Fruit fly (Drosophila melanogaster) whole organism, embryonic: Measurements from ENCODE around the gene tral.

ENCODE experiments used
- Awh ChIP-seq: fragments of 200-800 bp; sonication (Bioruptor generic); IDR thresholded peaks from 2 replicates; pipeline ENCODE4, ENCODE4 v1.3.6; 2022; ENCODE audit warnings: missing biosample characterization, missing genetic modification characterization
- B-H2 ChIP-seq: fragments of 200-800 bp; sonication (Bioruptor generic); optimal IDR thresholded peaks from 2 replicates; lab custom pipeline; 2018; ENCODE audit warnings: missing biosample characterization, mild to moderate bottlenecking, missing genetic modification characterization
- Bgb ChIP-seq: fragments of 200-800 bp; sonication (Bioruptor generic); IDR thresholded peaks from 2 replicates; pipeline ENCODE4 v1.3.6; 2022; ENCODE audit warnings: missing biosample characterization, missing genetic modification characterization; ENCODE audit not compliant: partially characterized antibody
- CG10267 ChIP-seq: fragments of 200-800 bp; sonication (Bioruptor generic); optimal IDR thresholded peaks from 2 replicates; lab custom pipeline; 2018; ENCODE audit warnings: missing biosample characterization, mild to moderate bottlenecking, missing genetic modification characterization, moderate library complexity
- CG10462 ChIP-seq: fragments of 200-800 bp; sonication (Bioruptor generic); optimal IDR thresholded peaks from 2 replicates; lab custom pipeline; 2016; ENCODE audit warnings: missing biosample characterization, missing genetic modification characterization
- CG10979 ChIP-seq: fragments of 200-800 bp; sonication (Bioruptor generic); optimal IDR thresholded peaks from 2 replicates; lab custom pipeline; 2018; ENCODE audit warnings: missing biosample characterization, mild to moderate bottlenecking, missing genetic modification characterization, moderate library complexity
- CG11723 ChIP-seq: fragments of 200-800 bp; sonication (Bioruptor generic); optimal IDR thresholded peaks from 2 replicates; lab custom pipeline; 2017; ENCODE audit warnings: missing biosample characterization, mild to moderate bottlenecking, missing genetic modification characterization
- CG12155 ChIP-seq: fragments of 200-800 bp; sonication (Bioruptor generic); optimal IDR thresholded peaks from 3 replicates; lab custom pipeline; 2016; ENCODE audit warnings: missing biosample characterization, missing genetic modification characterization
- CG15269 ChIP-seq: fragments of 200-800 bp; sonication (Bioruptor generic); optimal IDR thresholded peaks from 2 replicates; lab custom pipeline; 2018; ENCODE audit warnings: missing biosample characterization, mild to moderate bottlenecking, missing genetic modification characterization, moderate library complexity
- CG15514 ChIP-seq: fragments of 200-800 bp; sonication (Bioruptor generic); optimal IDR thresholded peaks from 3 replicates; lab custom pipeline; 2017; ENCODE audit warnings: missing biosample characterization, missing genetic modification characterization, mild to moderate bottlenecking, moderate library complexity, missing genetic modification reagents
- CG16863 ChIP-seq: fragments of 200-800 bp; sonication (Bioruptor generic); optimal IDR thresholded peaks from 3 replicates; lab custom pipeline; 2016; ENCODE audit warnings: missing biosample characterization, missing genetic modification characterization
- CG17361 ChIP-seq: fragments of 200-800 bp; sonication (Bioruptor generic); IDR thresholded peaks from 3 replicates; pipeline ENCODE4 v1.3.6; 2022; ENCODE audit warnings: missing biosample characterization, missing genetic modification characterization
- CG2889 ChIP-seq: fragments of 200-800 bp; sonication (Bioruptor generic); IDR thresholded peaks from 3 replicates; pipeline ENCODE4 v1.3.6; 2022; ENCODE audit warnings: missing biosample characterization, missing genetic modification characterization
- CG33557 ChIP-seq: fragments of 200-800 bp; sonication (Bioruptor generic); optimal IDR thresholded peaks from 2 replicates; lab custom pipeline; 2019; ENCODE audit warnings: missing biosample characterization, mild to moderate bottlenecking, missing genetic modification characterization, moderate library complexity
- CG42726 ChIP-seq: fragments of 200-800 bp; sonication (Bioruptor generic); IDR thresholded peaks from 2 replicates; pipeline ENCODE4 v1.3.6; 2022; ENCODE audit warnings: missing biosample characterization, missing genetic modification characterization; ENCODE audit not compliant: partially characterized antibody
- CG4328 ChIP-seq: fragments of 200-800 bp; sonication (Bioruptor generic); optimal IDR thresholded peaks from 3 replicates; lab custom pipeline; 2017; ENCODE audit warnings: missing biosample characterization, missing genetic modification reagents, missing genetic modification characterization
- CG5245 ChIP-seq: fragments of 200-800 bp; sonication (Bioruptor generic); optimal IDR thresholded peaks from 3 replicates; lab custom pipeline; 2016; ENCODE audit warnings: missing biosample characterization, missing genetic modification characterization
- CG6689 ChIP-seq: fragments of 200-800 bp; sonication (Bioruptor generic); IDR thresholded peaks from 2 replicates; pipeline ENCODE4 v1.3.6; 2022; ENCODE audit warnings: missing biosample characterization, missing genetic modification characterization
- CG7786 ChIP-seq: fragments of 200-800 bp; sonication (Bioruptor generic); optimal IDR thresholded peaks from 2 replicates; lab custom pipeline; 2016; ENCODE audit warnings: missing biosample characterization, missing genetic modification characterization
- CG8924 ChIP-seq: fragments of 200-800 bp; optimal IDR thresholded peaks from 3 replicates; lab custom pipeline; 2019; ENCODE audit warnings: missing biosample characterization, mild to moderate bottlenecking, missing genetic modification characterization, moderate library complexity
- CG9817 ChIP-seq: fragments of 200-800 bp; sonication (Bioruptor generic); optimal IDR thresholded peaks from 2 replicates; lab custom pipeline; 2018; ENCODE audit warnings: missing biosample characterization, mild to moderate bottlenecking, missing genetic modification characterization, moderate library complexity
- Dbx ChIP-seq: fragments of 200-800 bp; sonication (Bioruptor generic); IDR thresholded peaks from 3 replicates; pipeline ENCODE4 v1.3.6; 2022; ENCODE audit warnings: missing biosample characterization, missing genetic modification characterization
- Doc3 ChIP-seq: fragments of 200-800 bp; sonication (Bioruptor generic); IDR thresholded peaks from 3 replicates; pipeline ENCODE4 v1.3.6; 2022; ENCODE audit warnings: missing biosample characterization, missing genetic modification characterization; ENCODE audit not compliant: partially characterized antibody
- H2.0 ChIP-seq: fragments of 200-800 bp; sonication (Bioruptor generic); IDR thresholded peaks from 2 replicates; pipeline ENCODE4 v1.3.6; 2022; ENCODE audit warnings: missing biosample characterization, missing genetic modification characterization
- HLH54F ChIP-seq: fragments of 200-800 bp; sonication (Bioruptor generic); optimal IDR thresholded peaks from 3 replicates; lab custom pipeline; 2016; ENCODE audit warnings: missing biosample characterization, missing genetic modification characterization
- Hr51 ChIP-seq, 2 experiments: fragments of 200-800 bp; sonication (Bioruptor generic); optimal IDR thresholded peaks; 2 replicates in 1 of 2; 3 replicates in 1 of 2; lab custom pipeline; 2016 to 2018; ENCODE audit warnings: missing biosample characterization in 2 of 2, missing genetic modification characterization in 2 of 2, mild to moderate bottlenecking in 1 of 2, moderate library complexity in 1 of 2
- Hr78 ChIP-seq, 2 experiments: fragments of 200-800 bp in 1 of 2; fragments of >200 bp in 1 of 2; sonication (Bioruptor generic) in 1 of 2; optimal IDR thresholded peaks; 2 replicates each; lab custom pipeline; 2017 to 2019; ENCODE audit warnings: missing biosample characterization in 2 of 2, missing genetic modification characterization in 2 of 2, mild to moderate bottlenecking in 1 of 2, moderate library complexity in 1 of 2
- NFAT ChIP-seq: fragments of 200-800 bp; sonication (Bioruptor generic); IDR thresholded peaks from 2 replicates; pipeline ENCODE4 v1.3.6; 2022; ENCODE audit warnings: missing biosample characterization, missing genetic modification characterization
- Nf-YC ChIP-seq: fragments of 200-800 bp; optimal IDR thresholded peaks from 3 replicates; lab custom pipeline; 2019; ENCODE audit warnings: missing biosample characterization, mild to moderate bottlenecking, missing genetic modification characterization, moderate library complexity
- Opbp ChIP-seq: fragments of 200-800 bp; sonication (Bioruptor generic); IDR thresholded peaks from 3 replicates; pipeline ENCODE4 v1.3.6; 2022; ENCODE audit warnings: missing biosample characterization, missing genetic modification characterization; ENCODE audit not compliant: partially characterized antibody
- Poxn ChIP-seq: fragments of 200-800 bp; sonication (Bioruptor generic); IDR thresholded peaks from 2 replicates; pipeline ENCODE4 v1.3.6; 2022; ENCODE audit warnings: missing biosample characterization, missing genetic modification characterization
- Ptx1 ChIP-seq: fragments of 200-800 bp; sonication (Bioruptor generic); IDR thresholded peaks from 2 replicates; pipeline ENCODE4 v1.3.6; 2022; ENCODE audit warnings: missing biosample characterization, missing genetic modification characterization
- Stat92E ChIP-seq, 3 experiments: fragments of >200 bp in 2 of 3; fragments of 200-800 bp in 1 of 3; sonication (Bioruptor generic) in 1 of 3; optimal IDR thresholded peaks; 2 replicates each; lab custom pipeline; 2017 to 2019; ENCODE audit warnings: missing biosample characterization in 3 of 3, missing genetic modification characterization in 3 of 3, mild to moderate bottlenecking in 1 of 3, moderate library complexity in 1 of 3
- TFAM ChIP-seq: fragments of 200-800 bp; sonication (Bioruptor generic); optimal IDR thresholded peaks from 2 replicates; lab custom pipeline; 2017; ENCODE audit warnings: missing biosample characterization, missing genetic modification characterization, inconsistent platforms
- Vsx1 ChIP-seq: fragments of 200-800 bp; sonication (Bioruptor generic); optimal IDR thresholded peaks from 2 replicates; lab custom pipeline; 2017; ENCODE audit warnings: missing biosample characterization, mild to moderate bottlenecking, missing genetic modification characterization, missing genetic modification reagents
- ac ChIP-seq: fragments of 200-800 bp; sonication (Bioruptor generic); optimal IDR thresholded peaks from 3 replicates; lab custom pipeline; 2017; ENCODE audit warnings: missing biosample characterization, mild to moderate bottlenecking, missing genetic modification characterization
- ato ChIP-seq: fragments of 200-800 bp; sonication (Bioruptor generic); IDR thresholded peaks from 2 replicates; pipeline ENCODE4 v1.3.6; 2022; ENCODE audit warnings: missing biosample characterization, missing genetic modification characterization; ENCODE audit not compliant: partially characterized antibody
- crc ChIP-seq: fragments of 200-800 bp; sonication (Bioruptor generic); optimal IDR thresholded peaks from 2 replicates; lab custom pipeline; 2016; ENCODE audit warnings: missing biosample characterization, missing genetic modification characterization
- ems ChIP-seq: fragments of 200-800 bp; sonication (Bioruptor generic); optimal IDR thresholded peaks from 3 replicates; lab custom pipeline; 2016; ENCODE audit warnings: missing biosample characterization, missing genetic modification characterization
- hbn ChIP-seq: fragments of 200-800 bp; sonication (Bioruptor generic); IDR thresholded peaks from 2 replicates; pipeline ENCODE4 v1.3.6; 2022; ENCODE audit warnings: missing biosample characterization, missing genetic modification characterization; ENCODE audit not compliant: partially characterized antibody
- knrl ChIP-seq: fragments of 200-800 bp; sonication (Bioruptor generic); IDR thresholded peaks from 3 replicates; pipeline ENCODE4 v1.3.6; 2022; ENCODE audit warnings: missing biosample characterization, missing genetic modification characterization; ENCODE audit not compliant: partially characterized antibody
- lab ChIP-seq: fragments of 200-800 bp; sonication (Bioruptor generic); optimal IDR thresholded peaks from 3 replicates; lab custom pipeline; 2017; ENCODE audit warnings: missing biosample characterization, missing genetic modification characterization, mild to moderate bottlenecking, moderate library complexity, missing genetic modification reagents
- maf-S ChIP-seq: fragments of 200-800 bp; sonication (Bioruptor generic); optimal IDR thresholded peaks from 2 replicates; lab custom pipeline; 2016; ENCODE audit warnings: missing biosample characterization, missing genetic modification characterization
- mirr ChIP-seq: fragments of 200-800 bp; sonication (Bioruptor generic); optimal IDR thresholded peaks from 3 replicates; lab custom pipeline; 2018; ENCODE audit warnings: missing biosample characterization, mild to moderate bottlenecking, missing genetic modification characterization
- mld ChIP-seq: fragments of 200-800 bp; sonication (Bioruptor generic); IDR thresholded peaks from 3 replicates; pipeline ENCODE4 v1.3.6; 2022; ENCODE audit warnings: missing biosample characterization, missing genetic modification characterization; ENCODE audit not compliant: partially characterized antibody
- pum ChIP-seq: fragments of 200-800 bp; sonication (Bioruptor generic); optimal IDR thresholded peaks from 2 replicates; lab custom pipeline; 2016; ENCODE audit warnings: missing biosample characterization, missing genetic modification characterization
- so ChIP-seq: fragments of 200-800 bp; sonication (Bioruptor generic); IDR thresholded peaks from 3 replicates; pipeline ENCODE4 v1.3.6; 2022; ENCODE audit warnings: missing biosample characterization, missing genetic modification characterization
- stc ChIP-seq: fragments of 200-800 bp; sonication (Bioruptor generic); IDR thresholded peaks from 2 replicates; pipeline ENCODE4 v1.3.6; 2022; ENCODE audit warnings: missing biosample characterization, missing genetic modification characterization
- zf30C ChIP-seq: fragments of 200-800 bp; sonication (Bioruptor generic); optimal IDR thresholded peaks from 3 replicates; lab custom pipeline; 2018; ENCODE audit warnings: missing biosample characterization, mild to moderate bottlenecking, missing genetic modification characterization

tral gene

dm6 chr3L:12482917-12483316 lies 31.9 kb upstream of the tral start (continued):
- TF ChIP-seq Opbp (no peak), so (GFP tag; lab: Robert Waterston, UW) (peak; percentile 72; the same call in 2 of the 3 replicates), CG5245 (GFP tag; lab: Kevin White, UChicago) (peak; percentile 36), stc (GFP tag; lab: Robert Waterston, UW) (peak; percentile 77), Vsx1 (GFP tag; lab: Kevin White, UChicago) (peak; percentile 62), Doc3 (no peak), CG11723 (GFP tag; lab: Kevin White, UChicago) (peak; percentile 47), Hr51 (GFP tag; optimal IDR thresholded peaks at IDR 0.05; lab: Kevin White, UChicago) (peak; percentile 12 to 91), CG15514 (GFP tag; lab: Kevin White, UChicago) (peak; percentile 43), CG4328 (GFP tag; lab: Kevin White, UChicago) (no peak), Stat92E (GFP tag; optimal IDR thresholded peaks at IDR 0.05; lab: Kevin White, UChicago) (no peak), CG17361 (GFP tag; lab: Robert Waterston, UW) (peak; percentile 88), mld (GFP tag; lab: Robert Waterston, UW) (no peak), CG33557 (GFP tag; lab: Kevin White, UChicago) (no peak), CG6689 (peak; percentile 77), Nf-YC (tag; lab: Kevin White, UChicago) (peak; percentile 72), mirr (GFP tag; lab: Kevin White, UChicago) (peak; percentile 10), H2.0 (peak; percentile 38; the same call in 1 of the 2 replicates), NFAT (GFP tag; lab: Robert Waterston, UW) (0 out of 2 replicates have a peak, but pooled peaks have one; percentile 2), Hr78 (GFP tag; optimal IDR thresholded peaks at IDR 0.05; lab: Kevin White, UChicago) (peak in 1 of 2 experiments; percentile 15), CG10979 (tag; lab: Kevin White, UChicago) (peak; percentile 80), lab (GFP tag; lab: Kevin White, UChicago) (peak; percentile 68), B-H2 (GFP tag; lab: Kevin White, UChicago) (no peak), zf30C (GFP tag; lab: Kevin White, UChicago) (no peak), CG10267 (tag; lab: Kevin White, UChicago) (peak; percentile 14), TFAM (GFP tag; lab: Kevin White, UChicago) (no peak), ems (peak; percentile 65), CG10462 (GFP tag; lab: Kevin White, UChicago) (peak; percentile 47), CG42726 (GFP tag; lab: Robert Waterston, UW) (no peak), Ptx1 (peak; percentile 79), ato (GFP tag; lab: Robert Waterston, UW) (no peak), Poxn (GFP tag; lab: Robert Waterston, UW) (no peak), pum (GFP tag; lab: Kevin White, UChicago) (peak; percentile 57), CG12155 (GFP tag; lab: Kevin White, UChicago) (peak; percentile 16), CG16863 (peak; percentile 60), CG9817 (tag; lab: Kevin White, UChicago) (peak; percentile 43), CG8924 (tag; lab: Kevin White, UChicago) (peak; percentile 77), Bgb (GFP tag; lab: Robert Waterston, UW) (no peak), crc (peak; percentile 30), HLH54F (GFP tag; lab: Kevin White, UChicago) (peak; percentile 53), hbn (GFP tag; lab: Robert Waterston, UW) (no peak), Dbx (peak; percentile 57; the same call in 1 of the 3 replicates), knrl (GFP tag; lab: Robert Waterston, UW) (no peak), Awh (GFP tag; lab: Robert Waterston, UW) (no peak), CG2889 (GFP tag; lab: Robert Waterston, UW) (no peak), CG7786 (GFP tag; lab: Kevin White, UChicago) (peak; percentile 1), CG15269 (tag; lab: Kevin White, UChicago) (peak; percentile 88), ac (GFP tag; lab: Kevin White, UChicago) (no peak), maf-S (GFP tag; lab: Kevin White, UChicago) (peak; percentile 20)
